Fruit fly (Drosophila melanogaster) whole organism, embryonic: Measurements from ENCODE around the gene CG33230.

Source experiments
- CG10366 ChIP-seq: fragments of 200-800 bp; sonication (Bioruptor generic); IDR thresholded peaks from 2 replicates; pipeline ENCODE4 v1.3.6; 2022; ENCODE audit warnings: missing biosample characterization, missing genetic modification characterization
- CG10979 ChIP-seq: fragments of 200-800 bp; sonication (Bioruptor generic); optimal IDR thresholded peaks from 2 replicates; lab custom pipeline; 2018; ENCODE audit warnings: missing biosample characterization, mild to moderate bottlenecking, missing genetic modification characterization, moderate library complexity
- CG11247 ChIP-seq: fragments of 200-800 bp; sonication (Bioruptor generic); IDR thresholded peaks from 2 replicates; pipeline ENCODE4 v1.3.6; 2022; ENCODE audit warnings: missing biosample characterization, missing genetic modification characterization
- CG12071 ChIP-seq: fragments of 200-800 bp; sonication (Bioruptor generic); optimal IDR thresholded peaks from 3 replicates; lab custom pipeline; 2018; ENCODE audit warnings: missing biosample characterization, mild to moderate bottlenecking, missing genetic modification characterization
- CG12299 ChIP-seq: fragments of 200-800 bp; sonication (Bioruptor generic); optimal IDR thresholded peaks from 2 replicates; lab custom pipeline; 2018; ENCODE audit warnings: missing biosample characterization, mild to moderate bottlenecking, missing genetic modification characterization
- CG1529 ChIP-seq: fragments of 200-800 bp; sonication (Bioruptor generic); optimal IDR thresholded peaks from 3 replicates; lab custom pipeline; 2018; ENCODE audit warnings: missing biosample characterization, missing genetic modification characterization
- CG17361 ChIP-seq: fragments of 200-800 bp; sonication (Bioruptor generic); IDR thresholded peaks from 3 replicates; pipeline ENCODE4 v1.3.6; 2022; ENCODE audit warnings: missing biosample characterization, missing genetic modification characterization
- CG18011 ChIP-seq: fragments of 200-800 bp; sonication (Bioruptor generic); optimal IDR thresholded peaks from 2 replicates; lab custom pipeline; 2017; ENCODE audit warnings: missing biosample characterization, missing genetic modification characterization, mild to moderate bottlenecking, moderate library complexity, missing genotype
- CG18764 ChIP-seq: fragments of 200-800 bp; sonication (Bioruptor generic); optimal IDR thresholded peaks from 3 replicates; lab custom pipeline; 2016; ENCODE audit warnings: missing biosample characterization, missing genetic modification characterization
- CG30020 ChIP-seq: fragments of 200-800 bp; optimal IDR thresholded peaks from 2 replicates; lab custom pipeline; 2019; ENCODE audit warnings: missing biosample characterization, mild to moderate bottlenecking, missing genetic modification characterization, moderate library complexity
- CG31224 ChIP-seq: fragments of 200-800 bp; sonication (Bioruptor generic); IDR thresholded peaks from 2 replicates; pipeline ENCODE4 v1.3.6; 2022; ENCODE audit warnings: missing biosample characterization, missing genetic modification characterization
- CG32772 ChIP-seq: fragments of 200-800 bp; sonication (Bioruptor generic); IDR thresholded peaks from 2 replicates; pipeline ENCODE4 v1.3.6; 2022; ENCODE audit warnings: missing biosample characterization, missing genetic modification characterization
- CG3407 ChIP-seq: fragments of 200-800 bp; sonication (Bioruptor generic); optimal IDR thresholded peaks from 2 replicates; lab custom pipeline; 2018; ENCODE audit warnings: missing biosample characterization, mild to moderate bottlenecking, missing genetic modification characterization
- CG3838 ChIP-seq: fragments of 200-800 bp; sonication (Bioruptor generic); optimal IDR thresholded peaks from 3 replicates; lab custom pipeline; 2016; ENCODE audit warnings: missing biosample characterization, missing genetic modification characterization
- CG42726 ChIP-seq: fragments of 200-800 bp; sonication (Bioruptor generic); IDR thresholded peaks from 2 replicates; pipeline ENCODE4 v1.3.6; 2022; ENCODE audit warnings: missing biosample characterization, missing genetic modification characterization; ENCODE audit not compliant: partially characterized antibody
- CG4730 ChIP-seq: fragments of 200-800 bp; sonication (Bioruptor generic); IDR thresholded peaks from 2 replicates; pipeline ENCODE4 v1.3.6; 2022; ENCODE audit warnings: missing biosample characterization, missing genetic modification characterization
- CG4820 ChIP-seq: fragments of 200-800 bp; sonication (Bioruptor generic); optimal IDR thresholded peaks from 3 replicates; lab custom pipeline; 2016; ENCODE audit warnings: missing biosample characterization, missing genetic modification characterization
- CG7745 ChIP-seq: fragments of 200-800 bp; sonication (Bioruptor generic); optimal IDR thresholded peaks from 2 replicates; lab custom pipeline; 2018; ENCODE audit warnings: missing biosample characterization, mild to moderate bottlenecking, missing genetic modification characterization, moderate library complexity
- CG7987 ChIP-seq: fragments of 200-800 bp; sonication (Bioruptor generic); optimal IDR thresholded peaks from 2 replicates; lab custom pipeline; 2018; ENCODE audit warnings: missing biosample characterization, mild to moderate bottlenecking, missing genetic modification characterization, moderate library complexity
- CG9437 ChIP-seq: fragments of 200-800 bp; sonication (Bioruptor generic); optimal IDR thresholded peaks from 2 replicates; lab custom pipeline; 2018; ENCODE audit warnings: missing biosample characterization, mild to moderate bottlenecking, missing genetic modification characterization
- Camta ChIP-seq: fragments of 200-800 bp; sonication (Bioruptor generic); optimal IDR thresholded peaks from 2 replicates; lab custom pipeline; 2016; ENCODE audit warnings: missing biosample characterization, missing genetic modification characterization
- D19B ChIP-seq: fragments of 200-800 bp; sonication (Bioruptor generic); optimal IDR thresholded peaks from 2 replicates; lab custom pipeline; 2017; ENCODE audit warnings: missing biosample characterization, mild to moderate bottlenecking, missing genetic modification characterization
- Dbx ChIP-seq: fragments of 200-800 bp; sonication (Bioruptor generic); IDR thresholded peaks from 3 replicates; pipeline ENCODE4 v1.3.6; 2022; ENCODE audit warnings: missing biosample characterization, missing genetic modification characterization
- Doc2 ChIP-seq: fragments of 200-800 bp; sonication (Bioruptor generic); IDR thresholded peaks from 2 replicates; pipeline ENCODE4 v1.3.6; 2022; ENCODE audit warnings: missing biosample characterization, missing genetic modification characterization
- Eip74EF ChIP-seq, 2 experiments: fragments of 200-800 bp in 1 of 2; fragments of >200 bp in 1 of 2; sonication (Bioruptor generic) in 1 of 2; optimal IDR thresholded peaks; 2 replicates each; lab custom pipeline; 2017 to 2019; ENCODE audit warnings: missing biosample characterization in 2 of 2, missing genetic modification characterization in 2 of 2, mild to moderate bottlenecking in 1 of 2, moderate library complexity in 1 of 2
- Hr78 ChIP-seq, 2 experiments: fragments of 200-800 bp in 1 of 2; fragments of >200 bp in 1 of 2; sonication (Bioruptor generic) in 1 of 2; optimal IDR thresholded peaks; 2 replicates each; lab custom pipeline; 2017 to 2019; ENCODE audit warnings: missing biosample characterization in 2 of 2, missing genetic modification characterization in 2 of 2, mild to moderate bottlenecking in 1 of 2, moderate library complexity in 1 of 2
- Kr ChIP-seq: fragments of 200-800 bp; sonication (Bioruptor generic); optimal IDR thresholded peaks from 2 replicates; lab custom pipeline; 2017; ENCODE audit warnings: missing biosample characterization, mild to moderate bottlenecking, missing genetic modification characterization
- Med ChIP-seq: fragments of 200-800 bp; sonication (Bioruptor generic); peaks from one replicate; lab custom pipeline; 2016; ENCODE audit warnings: missing biosample characterization, missing genetic modification characterization, mild to moderate bottlenecking, inconsistent platforms, moderate library complexity
- Neu2 ChIP-seq: fragments of 200-800 bp; sonication (Bioruptor generic); optimal IDR thresholded peaks from 3 replicates; lab custom pipeline; 2016; ENCODE audit warnings: missing biosample characterization, missing genetic modification characterization, borderline replicate concordance
- Ravus ChIP-seq: fragments of 200-800 bp; sonication (Bioruptor generic); IDR thresholded peaks from 2 replicates; pipeline ENCODE4 v1.3.6; 2022; ENCODE audit warnings: missing biosample characterization, missing genetic modification characterization
- Sry-β ChIP-seq: fragments of 200-800 bp; sonication (Bioruptor generic); optimal IDR thresholded peaks from 2 replicates; lab custom pipeline; 2018; ENCODE audit warnings: missing biosample characterization, mild to moderate bottlenecking, missing genetic modification characterization, moderate library complexity
- Trl ChIP-seq, 3 experiments: fragments of >200 bp in 2 of 3; fragments of 200-800 bp in 1 of 3; sonication (Bioruptor generic) in 1 of 3; optimal IDR thresholded peaks; 2 replicates in 1 of 3; 3 replicates in 2 of 3; lab custom pipeline; 2016 to 2017; ENCODE audit warnings: missing biosample characterization in 1 of 3, missing genetic modification characterization in 1 of 3
- Vsx1 ChIP-seq: fragments of 200-800 bp; sonication (Bioruptor generic); optimal IDR thresholded peaks from 2 replicates; lab custom pipeline; 2017; ENCODE audit warnings: missing biosample characterization, mild to moderate bottlenecking, missing genetic modification characterization, missing genetic modification reagents
- Xrp1 ChIP-seq: fragments of 200-800 bp; sonication (Bioruptor generic); IDR thresholded peaks from 2 replicates; pipeline ENCODE4 v1.3.6; 2022; ENCODE audit warnings: missing biosample characterization, missing genetic modification characterization
- al ChIP-seq: fragments of 200-800 bp; sonication (Bioruptor generic); IDR thresholded peaks from 2 replicates; pipeline ENCODE4 v1.3.6; 2022; ENCODE audit warnings: missing biosample characterization, missing genetic modification characterization
- cg ChIP-seq: fragments of 200-800 bp; sonication (Bioruptor generic); optimal IDR thresholded peaks from 3 replicates; lab custom pipeline; 2019; ENCODE audit warnings: missing biosample characterization, mild to moderate bottlenecking, missing genetic modification characterization, moderate library complexity
- dati ChIP-seq: fragments of 200-800 bp; sonication (Bioruptor generic); IDR thresholded peaks from 2 replicates; pipeline ENCODE4 v1.3.6; 2022; ENCODE audit warnings: missing biosample characterization, missing genetic modification characterization
- disco-r ChIP-seq: fragments of 200-800 bp; sonication (Bioruptor generic); optimal IDR thresholded peaks from 2 replicates; lab custom pipeline; 2016; ENCODE audit warnings: missing biosample characterization, missing genetic modification characterization
- exex ChIP-seq: fragments of 200-800 bp; sonication (Bioruptor generic); optimal IDR thresholded peaks from 4 replicates; lab custom pipeline; 2018; ENCODE audit warnings: missing biosample characterization, mild to moderate bottlenecking, missing genetic modification characterization, moderate library complexity
- gcm2 ChIP-seq: fragments of 200-800 bp; sonication (Bioruptor generic); optimal IDR thresholded peaks from 2 replicates; lab custom pipeline; 2016; ENCODE audit warnings: missing biosample characterization, missing genetic modification characterization
- kah ChIP-seq: fragments of 200-800 bp; sonication (Bioruptor generic); optimal IDR thresholded peaks from 2 replicates; lab custom pipeline; 2018; ENCODE audit warnings: missing biosample characterization, mild to moderate bottlenecking, missing genetic modification characterization
- kay ChIP-seq: fragments of 200-800 bp; sonication (Bioruptor generic); optimal IDR thresholded peaks from 2 replicates; lab custom pipeline; 2016; ENCODE audit warnings: missing biosample characterization, missing genetic modification characterization
- knrl ChIP-seq: fragments of 200-800 bp; sonication (Bioruptor generic); IDR thresholded peaks from 3 replicates; pipeline ENCODE4 v1.3.6; 2022; ENCODE audit warnings: missing biosample characterization, missing genetic modification characterization; ENCODE audit not compliant: partially characterized antibody
- lmd ChIP-seq: fragments of 200-800 bp; sonication (Bioruptor generic); IDR thresholded peaks from 2 replicates; pipeline ENCODE4 v1.3.6; 2022; ENCODE audit warnings: missing biosample characterization, missing genetic modification characterization
- oc ChIP-seq: fragments of 200-800 bp; sonication (Bioruptor generic); optimal IDR thresholded peaks from 2 replicates; lab custom pipeline; 2018; ENCODE audit warnings: missing biosample characterization, mild to moderate bottlenecking, missing genetic modification characterization, moderate library complexity
- pros ChIP-seq: fragments of 200-800 bp; sonication (Bioruptor generic); optimal IDR thresholded peaks from 3 replicates; lab custom pipeline; 2019; ENCODE audit warnings: missing biosample characterization, mild to moderate bottlenecking, missing genetic modification characterization, moderate library complexity
- salm ChIP-seq: fragments of 200-800 bp; sonication (Bioruptor generic); optimal IDR thresholded peaks from 2 replicates; lab custom pipeline; 2018; ENCODE audit warnings: missing biosample characterization, mild to moderate bottlenecking, missing genetic modification characterization
- sd ChIP-seq: fragments of 200-800 bp; sonication (Bioruptor generic); optimal IDR thresholded peaks from 3 replicates; lab custom pipeline; 2018; ENCODE audit warnings: missing biosample characterization, mild to moderate bottlenecking, missing genetic modification characterization, moderate library complexity
- sisA ChIP-seq: fragments of 200-800 bp; sonication (Bioruptor generic); IDR thresholded peaks from 2 replicates; pipeline ENCODE4 v1.3.6; 2022; ENCODE audit warnings: missing biosample characterization, missing genetic modification characterization

Gene CG33230

DNA sequence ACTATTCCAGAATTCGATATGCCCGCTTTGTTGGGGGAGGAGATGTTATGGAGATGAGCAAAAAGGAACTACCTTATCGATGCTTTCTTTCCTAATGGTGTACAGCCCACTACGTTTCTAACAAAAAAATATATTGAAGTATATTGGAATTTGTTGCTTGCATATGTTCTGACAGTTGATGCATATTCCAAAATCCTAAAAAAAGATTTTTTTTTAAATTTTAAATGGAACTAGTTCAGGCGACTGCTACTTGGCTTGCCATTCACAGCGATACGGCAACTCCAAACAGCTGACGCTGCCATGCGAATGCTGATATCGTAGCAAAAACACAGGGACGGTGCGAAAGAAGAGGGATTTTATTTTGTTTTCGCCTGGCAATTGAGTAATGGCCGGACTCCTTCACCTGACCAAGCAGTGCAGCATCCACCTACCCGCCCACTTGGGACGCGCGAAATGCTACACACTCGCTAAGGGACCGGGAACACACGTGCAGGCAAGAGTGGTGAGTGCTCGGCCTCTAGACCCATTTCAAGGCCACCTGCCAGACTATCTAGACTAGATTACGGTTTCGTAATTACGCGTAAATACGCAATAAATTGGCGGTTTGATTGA lies at the start of gene CG33230, which contains the start of the genes CG13926 and ABCB7 (continued):
- no peak for TF ChIP-seq Kr (GFP tag; lab: Kevin White, UChicago)
- TF ChIP-seq Vsx1 (GFP tag; lab: Kevin White, UChicago), result no peak
- no peak for TF ChIP-seq lmd (GFP tag; lab: Robert Waterston, UW)
- no peak for TF ChIP-seq CG10366 (GFP tag; lab: Robert Waterston, UW)
- TF ChIP-seq kah (GFP tag; lab: Kevin White, UChicago), result peak; percentile 29
- no peak; the same call in 2 of the 3 replicates for TF ChIP-seq CG17361 (GFP tag; lab: Robert Waterston, UW)
- TF ChIP-seq CG9437, result peak; percentile 21
- TF ChIP-seq Dbx (GFP tag; lab: Robert Waterston, UW), result 0 out of 3 replicates have a peak, but pooled peaks have one; percentile 42
- no peak for TF ChIP-seq Camta
- no peak for TF ChIP-seq kay (GFP tag; lab: Kevin White, UChicago)
- no peak for TF ChIP-seq D19B (GFP tag; lab: Kevin White, UChicago)
- no peak for TF ChIP-seq CG32772 (GFP tag; lab: Robert Waterston, UW)
- TF ChIP-seq pros (GFP tag; lab: Kevin White, UChicago), result no peak
- no peak for TF ChIP-seq Eip74EF (GFP tag; optimal IDR thresholded peaks at IDR 0.05; lab: Kevin White, UChicago)
- no peak for TF ChIP-seq sd
- TF ChIP-seq CG4730, result no peak
- TF ChIP-seq Xrp1, result 0 out of 2 replicates have a peak, but pooled peaks have one; percentile 36
- no peak for TF ChIP-seq CG3838
- TF ChIP-seq al, result no peak
- no peak for TF ChIP-seq Neu2 (GFP tag; lab: Kevin White, UChicago)
- no peak for TF ChIP-seq CG12299
- TF ChIP-seq exex (tag; lab: Kevin White, UChicago), result peak; percentile 39
- TF ChIP-seq CG1529, result no peak
- no peak for TF ChIP-seq CG18011
- peak; percentile 92 for TF ChIP-seq Med
- TF ChIP-seq CG31224 (GFP tag; lab: Robert Waterston, UW), result no peak
- no peak for TF ChIP-seq dati (GFP tag; lab: Robert Waterston, UW)
- no peak for TF ChIP-seq CG3407 (GFP tag; lab: Kevin White, UChicago)
- TF ChIP-seq CG30020 (tag; lab: Kevin White, UChicago), result no peak
- 0 out of 2 replicates have a peak, but pooled peaks have one; percentile 19 for TF ChIP-seq sisA (GFP tag; lab: Robert Waterston, UW)
- no peak for TF ChIP-seq salm
- TF ChIP-seq CG10979 (tag; lab: Kevin White, UChicago), result peak; percentile 11
- TF ChIP-seq CG7987, result no peak
- peak; percentile 71 for TF ChIP-seq knrl (GFP tag; lab: Robert Waterston, UW)
- TF ChIP-seq CG18764, result no peak
- no peak for TF ChIP-seq Trl (optimal IDR thresholded peaks at IDR 0.05; lab: Kevin White, UChicago)
- TF ChIP-seq Trl (GFP tag; optimal IDR thresholded peaks at IDR 0.05; lab: Kevin White, UChicago), result no peak
- no peak for TF ChIP-seq oc
- TF ChIP-seq disco-r (GFP tag; lab: Kevin White, UChicago), result no peak
- TF ChIP-seq CG7745 (tag; lab: Kevin White, UChicago), result no peak
- no peak for TF ChIP-seq CG42726 (GFP tag; lab: Robert Waterston, UW)
- no peak for TF ChIP-seq Doc2
- TF ChIP-seq CG11247 (GFP tag; lab: Robert Waterston, UW), result no peak
- no peak for TF ChIP-seq cg
- TF ChIP-seq CG12071 (GFP tag; lab: Kevin White, UChicago), result no peak
- peak; percentile 93 for TF ChIP-seq Sry-β (GFP tag; lab: Kevin White, UChicago)
- TF ChIP-seq CG4820 (GFP tag; lab: Kevin White, UChicago), result no peak
- no peak for TF ChIP-seq gcm2 (GFP tag; lab: Kevin White, UChicago)
- TF ChIP-seq Ravus (GFP tag; lab: Robert Waterston, UW), result no peak
- TF ChIP-seq Hr78 (GFP tag; optimal IDR thresholded peaks at IDR 0.05; lab: Kevin White, UChicago), result no peak
